Worm (Caenorhabditis elegans): ENCODE measurements around the gene clec-171.
A peak's percentile ranks its signal among the peaks of the same experiment; 100 is the strongest.

Gene clec-171

ce11 chrIV:1388079-1388478, 39.1 kb downstream of the clec-171 start:
- peak; percentile 91 for TF ChIP-seq sptf-1 (tag; optimal IDR thresholded peaks at IDR 0.05)
- peak; percentile 54 for TF ChIP-seq unc-120 (tag; optimal IDR thresholded peaks at IDR 0.05; ENCODE audit: poor library complexity, severe bottlenecking)
- no peak for TF ChIP-seq ztf-11 (tag; optimal IDR thresholded peaks at IDR 0.05)
- peak; percentile 67 for TF ChIP-seq flh-1 (GFP tag; optimal IDR thresholded peaks at IDR 0.05)
- TF ChIP-seq lin-32 (GFP tag; optimal IDR thresholded peaks at IDR 0.05), result peak; percentile 61
- peak; percentile 81 for TF ChIP-seq M03D4.4 (tag; optimal IDR thresholded peaks at IDR 0.05)
- peak; percentile 65 for TF ChIP-seq ceh-43 (GFP tag; optimal IDR thresholded peaks at IDR 0.05)
- peak; percentile 58 for TF ChIP-seq bed-3 (GFP tag; optimal IDR thresholded peaks at IDR 0.05)
- peak; percentile 31 for TF ChIP-seq ham-2 (GFP tag; optimal IDR thresholded peaks at IDR 0.05)
- TF ChIP-seq drap-1 (GFP tag; optimal IDR thresholded peaks at IDR 0.05), result peak; percentile 75
- peak; percentile 70 for TF ChIP-seq sem-2 (GFP tag; optimal IDR thresholded peaks at IDR 0.05)
- no peak for TF ChIP-seq mab-5 (tag; optimal IDR thresholded peaks at IDR 0.05)
- TF ChIP-seq mls-2 (tag; optimal IDR thresholded peaks at IDR 0.05), result peak; percentile 82
- peak; percentile 82 for TF ChIP-seq ceh-83 (GFP tag; optimal IDR thresholded peaks at IDR 0.05)
- TF ChIP-seq cnd-1 (tag; optimal IDR thresholded peaks at IDR 0.05), result peak; percentile 81
- TF ChIP-seq nhr-2 (tag; optimal IDR thresholded peaks at IDR 0.05), result no peak
- TF ChIP-seq lin-13 (tag; optimal IDR thresholded peaks at IDR 0.05), result peak; percentile 3
- TF ChIP-seq ces-1 (GFP tag; optimal IDR thresholded peaks at IDR 0.05), result peak; percentile 7
- TF ChIP-seq hlh-1 (tag; optimal IDR thresholded peaks at IDR 0.05), result no peak

- TF ChIP-seq M03D4.4 (tag; optimal IDR thresholded peaks at IDR 0.05) (no peak), sptf-1 (tag; optimal IDR thresholded peaks at IDR 0.05) (peak; percentile 8)
These were observed 41.3 kb downstream of the clec-171 start, which contains the start of gene nhr-41 for ce11 chrIV:1385915-1386314. nhr-41 (plus strand) TSS chrIV:1386215.

ce11 chrIV:1385500-1385899, 41.7 kb downstream of the clec-171 start:
- no peak for TF ChIP-seq sem-2 (GFP tag; optimal IDR thresholded peaks at IDR 0.05)
- no peak for TF ChIP-seq ceh-39 (tag; optimal IDR thresholded peaks at IDR 0.05)
- TF ChIP-seq sptf-1 (tag; optimal IDR thresholded peaks at IDR 0.05), result no peak
- TF ChIP-seq cnd-1 (tag; optimal IDR thresholded peaks at IDR 0.05), result no peak
- no peak for TF ChIP-seq ceh-43 (GFP tag; optimal IDR thresholded peaks at IDR 0.05)
- TF ChIP-seq mep-1 (tag; optimal IDR thresholded peaks at IDR 0.05), result no peak
- no peak for TF ChIP-seq lin-13 (tag; optimal IDR thresholded peaks at IDR 0.05)
- TF ChIP-seq nhr-76 (tag; optimal IDR thresholded peaks at IDR 0.05), result no peak
- no peak for TF ChIP-seq elt-3 (tag; optimal IDR thresholded peaks at IDR 0.05)
- TF ChIP-seq unc-62 (GFP tag; optimal IDR thresholded peaks at IDR 0.05), result no peak

ce11 chrIV:1381596-1382274, 45.4 kb downstream of the clec-171 start:
- TF ChIP-seq hlh-1 (tag; optimal IDR thresholded peaks at IDR 0.05), result no peak

- TF ChIP-seq mls-2 (tag; optimal IDR thresholded peaks at IDR 0.05) (no peak), ces-1 (GFP tag; optimal IDR thresholded peaks at IDR 0.05) (no peak), mab-5 (tag; optimal IDR thresholded peaks at IDR 0.05) (no peak), flh-1 (GFP tag; optimal IDR thresholded peaks at IDR 0.05) (no peak), unc-39 (tag; optimal IDR thresholded peaks at IDR 0.05) (no peak), lin-32 (GFP tag; optimal IDR thresholded peaks at IDR 0.05) (no peak), ztf-11 (tag; optimal IDR thresholded peaks at IDR 0.05) (no peak), sptf-1 (tag; optimal IDR thresholded peaks at IDR 0.05) (no peak), lsy-2 (tag; optimal IDR thresholded peaks at IDR 0.05) (no peak)
These were observed 46.8 kb downstream of the clec-171 start for ce11 chrIV:1380350-1380749.

ce11 chrIV:1378954-1379353, 48.2 kb downstream of the clec-171 start:
- TF ChIP-seq M03D4.4 (tag; optimal IDR thresholded peaks at IDR 0.05) (no peak), blmp-1 (tag; optimal IDR thresholded peaks at IDR 0.05) (no peak), flh-1 (GFP tag; optimal IDR thresholded peaks at IDR 0.05) (no peak), lin-13 (tag; optimal IDR thresholded peaks at IDR 0.05) (no peak), nhr-12 (tag; optimal IDR thresholded peaks at IDR 0.05) (no peak), nhr-76 (tag; optimal IDR thresholded peaks at IDR 0.05) (no peak), ceh-43 (GFP tag; optimal IDR thresholded peaks at IDR 0.05) (no peak), drap-1 (GFP tag; optimal IDR thresholded peaks at IDR 0.05) (no peak), mab-5 (tag; optimal IDR thresholded peaks at IDR 0.05) (no peak)
